Fruit fly (Drosophila melanogaster) whole organism, embryonic: Measurements from ENCODE around the gene CG11562.

Source experiments
- Aef1 ChIP-seq: fragments of 200-800 bp; sonication (Bioruptor generic); IDR thresholded peaks from 3 replicates; pipeline ENCODE4 v1.3.6; 2022; ENCODE audit warnings: missing biosample characterization, missing genetic modification characterization
- BtbVII ChIP-seq: fragments of 200-800 bp; sonication (Bioruptor generic); optimal IDR thresholded peaks from 3 replicates; lab custom pipeline; 2017; ENCODE audit warnings: missing biosample characterization, mild to moderate bottlenecking, missing genetic modification characterization
- CG10267 ChIP-seq: fragments of 200-800 bp; sonication (Bioruptor generic); optimal IDR thresholded peaks from 2 replicates; lab custom pipeline; 2018; ENCODE audit warnings: missing biosample characterization, mild to moderate bottlenecking, missing genetic modification characterization, moderate library complexity
- CG10274 ChIP-seq: fragments of 200-800 bp; sonication (Bioruptor generic); optimal IDR thresholded peaks from 3 replicates; lab custom pipeline; 2017; ENCODE audit warnings: missing biosample characterization, mild to moderate bottlenecking, missing genetic modification characterization
- CG10431 ChIP-seq: fragments of 200-800 bp; sonication (Bioruptor generic); optimal IDR thresholded peaks from 3 replicates; lab custom pipeline; 2018; ENCODE audit warnings: missing biosample characterization, mild to moderate bottlenecking, missing genetic modification characterization
- CG11247 ChIP-seq: fragments of 200-800 bp; sonication (Bioruptor generic); IDR thresholded peaks from 2 replicates; pipeline ENCODE4 v1.3.6; 2022; ENCODE audit warnings: missing biosample characterization, missing genetic modification characterization
- CG11560 ChIP-seq: fragments of 200-800 bp; sonication (Bioruptor generic); IDR thresholded peaks from 3 replicates; pipeline ENCODE4 v1.3.6; 2022; ENCODE audit warnings: missing biosample characterization, missing genetic modification characterization
- CG12104 ChIP-seq: fragments of 200-800 bp; sonication (Bioruptor generic); optimal IDR thresholded peaks from 3 replicates; lab custom pipeline; 2016; ENCODE audit warnings: missing biosample characterization, missing genetic modification characterization
- CG14710 ChIP-seq: fragments of 200-800 bp; sonication (Bioruptor generic); optimal IDR thresholded peaks from 3 replicates; lab custom pipeline; 2019; ENCODE audit warnings: missing biosample characterization, mild to moderate bottlenecking, missing genetic modification characterization, moderate library complexity
- CG14965 ChIP-seq: fragments of 200-800 bp; sonication (Bioruptor generic); optimal IDR thresholded peaks from 2 replicates; lab custom pipeline; 2016; ENCODE audit warnings: missing biosample characterization, missing genetic modification characterization, borderline replicate concordance
- CG17912 ChIP-seq: fragments of 200-800 bp; sonication (Bioruptor generic); optimal IDR thresholded peaks from 2 replicates; lab custom pipeline; 2018; ENCODE audit warnings: missing biosample characterization, mild to moderate bottlenecking, missing genetic modification characterization
- CG31388 ChIP-seq: fragments of 200-800 bp; sonication (Bioruptor generic); optimal IDR thresholded peaks from 2 replicates; lab custom pipeline; 2016; ENCODE audit warnings: missing biosample characterization, missing genetic modification characterization
- CG33213 ChIP-seq: fragments of 200-800 bp; sonication (Bioruptor generic); optimal IDR thresholded peaks from 3 replicates; lab custom pipeline; 2016; ENCODE audit warnings: missing biosample characterization, missing genetic modification characterization
- CG33557 ChIP-seq: fragments of 200-800 bp; sonication (Bioruptor generic); optimal IDR thresholded peaks from 2 replicates; lab custom pipeline; 2019; ENCODE audit warnings: missing biosample characterization, mild to moderate bottlenecking, missing genetic modification characterization, moderate library complexity
- CG3726 ChIP-seq: fragments of 200-800 bp; sonication (Bioruptor generic); IDR thresholded peaks from 3 replicates; pipeline ENCODE4, ENCODE4 v1.3.6; 2022; ENCODE audit warnings: missing biosample characterization, missing genetic modification characterization
- CG3995 ChIP-seq: fragments of 200-800 bp; sonication (Bioruptor generic); optimal IDR thresholded peaks from 3 replicates; lab custom pipeline; 2016; ENCODE audit warnings: missing biosample characterization, missing genetic modification characterization
- CG4282 ChIP-seq: fragments of 200-800 bp; sonication (Bioruptor generic); optimal IDR thresholded peaks from 2 replicates; lab custom pipeline; 2016; ENCODE audit warnings: missing biosample characterization, missing genetic modification characterization
- CG4617 ChIP-seq: fragments of 200-800 bp; sonication (Bioruptor generic); optimal IDR thresholded peaks from 3 replicates; lab custom pipeline; 2016; ENCODE audit warnings: missing biosample characterization, missing genetic modification characterization, borderline replicate concordance
- CG5245 ChIP-seq: fragments of 200-800 bp; sonication (Bioruptor generic); optimal IDR thresholded peaks from 3 replicates; lab custom pipeline; 2016; ENCODE audit warnings: missing biosample characterization, missing genetic modification characterization
- CG6813 ChIP-seq: fragments of 200-800 bp; sonication (Bioruptor generic); optimal IDR thresholded peaks from 2 replicates; lab custom pipeline; 2017; ENCODE audit warnings: missing biosample characterization, missing genetic modification characterization, mild to moderate bottlenecking, moderate library complexity, missing genetic modification reagents
- CG9609 ChIP-seq: fragments of 200-800 bp; sonication (Bioruptor generic); optimal IDR thresholded peaks from 3 replicates; lab custom pipeline; 2016; ENCODE audit warnings: missing biosample characterization, missing genetic modification characterization
- CG9797 ChIP-seq: fragments of 200-800 bp; sonication (Bioruptor generic); optimal IDR thresholded peaks from 3 replicates; lab custom pipeline; 2018; ENCODE audit warnings: missing biosample characterization, mild to moderate bottlenecking, missing genetic modification characterization
- CG9817 ChIP-seq: fragments of 200-800 bp; sonication (Bioruptor generic); optimal IDR thresholded peaks from 2 replicates; lab custom pipeline; 2018; ENCODE audit warnings: missing biosample characterization, mild to moderate bottlenecking, missing genetic modification characterization, moderate library complexity
- CHES-1-like ChIP-seq: fragments of 200-800 bp; sonication (Bioruptor generic); optimal IDR thresholded peaks from 2 replicates; lab custom pipeline; 2016; ENCODE audit warnings: missing biosample characterization, missing genetic modification characterization
- Dll ChIP-seq: fragments of 200-800 bp; sonication (Bioruptor generic); IDR thresholded peaks from 4 replicates; pipeline ENCODE4 v1.3.6; 2022; ENCODE audit warnings: missing biosample characterization, missing genetic modification characterization; ENCODE audit not compliant: partially characterized antibody
- Gsc ChIP-seq: fragments of 200-800 bp; sonication (Bioruptor generic); IDR thresholded peaks from 2 replicates; pipeline ENCODE4 v1.3.6; 2022; ENCODE audit warnings: missing biosample characterization, missing genetic modification characterization
- Hr3 ChIP-seq: fragments of 200-800 bp; sonication (Bioruptor generic); optimal IDR thresholded peaks from 3 replicates; lab custom pipeline; 2016; ENCODE audit warnings: missing biosample characterization, missing genetic modification characterization
- Hr39 ChIP-seq: fragments of >200 bp; optimal IDR thresholded peaks from 2 replicates; lab custom pipeline; 2017
- Med ChIP-seq: fragments of 200-800 bp; sonication (Bioruptor generic); peaks from one replicate; lab custom pipeline; 2016; ENCODE audit warnings: missing biosample characterization, missing genetic modification characterization, mild to moderate bottlenecking, inconsistent platforms, moderate library complexity
- Meics ChIP-seq: fragments of 200-800 bp; sonication (Bioruptor generic); optimal IDR thresholded peaks from 2 replicates; lab custom pipeline; 2017; ENCODE audit warnings: missing biosample characterization, mild to moderate bottlenecking, missing genetic modification characterization
- ato ChIP-seq: fragments of 200-800 bp; sonication (Bioruptor generic); IDR thresholded peaks from 2 replicates; pipeline ENCODE4 v1.3.6; 2022; ENCODE audit warnings: missing biosample characterization, missing genetic modification characterization; ENCODE audit not compliant: partially characterized antibody
- az2 ChIP-seq: fragments of 200-800 bp; sonication (Bioruptor generic); optimal IDR thresholded peaks from 3 replicates; lab custom pipeline; 2016; ENCODE audit warnings: missing biosample characterization, missing genetic modification characterization
- bab2 ChIP-seq: fragments of 200-800 bp; sonication (Bioruptor generic); optimal IDR thresholded peaks from 2 replicates; lab custom pipeline; 2016; ENCODE audit warnings: missing biosample characterization, missing genetic modification characterization
- bowl ChIP-seq: fragments of 200-800 bp; sonication (Bioruptor generic); IDR thresholded peaks from 2 replicates; pipeline ENCODE4 v1.3.6; 2022; ENCODE audit warnings: missing biosample characterization, missing genetic modification characterization
- cas ChIP-seq: fragments of 200-800 bp; sonication (Bioruptor generic); IDR thresholded peaks from 2 replicates; pipeline ENCODE4 v1.3.6; 2022; ENCODE audit warnings: missing biosample characterization, missing genetic modification characterization
- dimm ChIP-seq: fragments of 200-800 bp; sonication (Bioruptor generic); IDR thresholded peaks from 2 replicates; pipeline ENCODE4 v1.3.6; 2022; ENCODE audit warnings: missing biosample characterization, missing genetic modification characterization
- ems ChIP-seq: fragments of 200-800 bp; sonication (Bioruptor generic); optimal IDR thresholded peaks from 3 replicates; lab custom pipeline; 2016; ENCODE audit warnings: missing biosample characterization, missing genetic modification characterization
- gem ChIP-seq: fragments of 200-800 bp; sonication (Bioruptor generic); optimal IDR thresholded peaks from 2 replicates; lab custom pipeline; 2019; ENCODE audit warnings: missing biosample characterization, mild to moderate bottlenecking, missing genetic modification characterization, moderate library complexity
- lilli ChIP-seq: fragments of 200-800 bp; sonication (Bioruptor generic); optimal IDR thresholded peaks from 3 replicates; lab custom pipeline; 2016; ENCODE audit warnings: missing biosample characterization, missing genetic modification characterization
- pan ChIP-seq, 4 experiments: fragments of >200 bp in 3 of 4; fragments of 200-800 bp in 1 of 4; sonication (Bioruptor generic) in 1 of 4; optimal IDR thresholded peaks in 3 of 4; IDR thresholded peaks in 1 of 4; 2 replicates each; pipeline versions ENCODE4 v1.3.6 to Lab custom; 2017 to 2022; ENCODE audit warnings: missing biosample characterization in 2 of 4, missing genetic modification characterization in 2 of 4, mixed read lengths in 1 of 4
- pzg ChIP-seq: fragments of 200-800 bp; sonication (Bioruptor generic); optimal IDR thresholded peaks from 3 replicates; lab custom pipeline; 2018; ENCODE audit warnings: missing biosample characterization, mild to moderate bottlenecking, missing genetic modification characterization, moderate library complexity
- row ChIP-seq: fragments of 200-800 bp; sonication (Bioruptor generic); IDR thresholded peaks from 3 replicates; pipeline ENCODE4 v1.3.6; 2022; ENCODE audit warnings: missing biosample characterization, missing genetic modification characterization
- sens ChIP-seq: fragments of 200-800 bp; sonication (Bioruptor generic); peaks from one replicate; lab custom pipeline; 2016; ENCODE audit warnings: missing biosample characterization, missing genetic modification characterization
- sisA ChIP-seq: fragments of 200-800 bp; sonication (Bioruptor generic); IDR thresholded peaks from 2 replicates; pipeline ENCODE4 v1.3.6; 2022; ENCODE audit warnings: missing biosample characterization, missing genetic modification characterization
- sr ChIP-seq: fragments of 200-800 bp; sonication (Bioruptor generic); IDR thresholded peaks from 3 replicates; pipeline ENCODE4 v1.3.6; 2022; ENCODE audit warnings: missing biosample characterization, missing genetic modification characterization
- unc-4 ChIP-seq: fragments of 200-800 bp; sonication (Bioruptor generic); IDR thresholded peaks from 2 replicates; pipeline ENCODE4 v1.3.6; 2022; ENCODE audit warnings: missing biosample characterization, missing genetic modification characterization; ENCODE audit not compliant: partially characterized antibody
- usp ChIP-seq: fragments of >200 bp; optimal IDR thresholded peaks from 2 replicates; lab custom pipeline; 2017; ENCODE audit warnings: missing biosample characterization, missing genetic modification characterization
- vnd ChIP-seq: fragments of 200-800 bp; sonication (Bioruptor generic); IDR thresholded peaks from 3 replicates; pipeline ENCODE4 v1.3.6; 2022; ENCODE audit warnings: missing biosample characterization, missing genetic modification characterization; ENCODE audit not compliant: partially characterized antibody
- zen ChIP-seq: fragments of 200-800 bp; sonication (Bioruptor generic); optimal IDR thresholded peaks from 3 replicates; lab custom pipeline; 2018; ENCODE audit warnings: missing biosample characterization, mild to moderate bottlenecking, missing genetic modification characterization, moderate library complexity

The CG11562 gene

DNA sequence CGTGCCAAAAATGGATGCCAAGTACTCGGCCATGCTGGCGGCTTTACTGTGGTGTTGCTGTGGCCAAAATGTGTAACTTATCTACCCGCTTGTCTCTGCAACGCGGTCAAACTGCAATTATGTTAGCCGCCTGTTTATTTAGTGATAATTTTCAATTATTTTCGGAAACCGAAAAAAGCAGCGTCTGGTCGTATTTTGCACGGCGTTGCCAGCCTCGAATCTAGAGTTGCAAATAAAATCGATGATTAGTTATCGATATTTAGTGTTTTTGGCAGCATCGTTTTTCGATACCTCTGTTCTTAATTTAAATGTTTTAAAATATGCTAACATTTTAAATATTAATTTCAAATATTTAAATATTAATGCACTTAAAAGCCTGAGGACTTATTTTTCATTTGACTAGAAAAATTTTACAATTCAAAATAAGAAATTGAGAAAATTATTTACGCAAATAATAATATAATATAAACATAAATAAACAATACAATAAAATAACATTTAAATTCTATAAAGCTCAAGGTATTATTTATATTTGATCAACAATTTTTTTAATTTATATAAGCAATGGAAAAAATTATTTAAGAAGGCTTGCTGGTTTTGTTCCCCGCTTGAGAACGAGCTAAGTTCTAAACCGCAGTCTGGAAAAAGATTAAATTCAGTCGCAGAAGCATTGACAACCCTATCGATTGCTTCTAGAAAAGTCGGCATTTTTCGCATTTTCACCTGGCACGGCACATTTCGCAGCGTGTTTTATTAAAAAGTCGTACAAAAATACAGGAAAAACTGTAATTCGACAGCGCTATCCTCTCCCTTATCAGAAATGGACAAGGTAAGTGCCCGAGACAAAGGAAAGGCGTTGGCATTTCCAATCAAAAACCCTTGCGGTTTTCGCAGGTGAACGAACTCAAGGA is 2.5 kb downstream of the CG11562 start, which contains the start of the genes U2af38 and Stip1 (continued):
- TF ChIP-seq Gsc (GFP tag; lab: Robert Waterston, UW) = no peak
- TF ChIP-seq CG4617 (GFP tag; lab: Kevin White, UChicago) = peak; percentile 51
- no peak for TF ChIP-seq ato (GFP tag; lab: Robert Waterston, UW)
- TF ChIP-seq ems (GFP tag; lab: Kevin White, UChicago) = no peak
- TF ChIP-seq az2 (GFP tag; lab: Kevin White, UChicago) = peak; percentile 1
- TF ChIP-seq CG14965 = no peak
- no peak for TF ChIP-seq cas (GFP tag; lab: Robert Waterston, UW)
- no peak for TF ChIP-seq usp (GFP tag; lab: Kevin White, UChicago)
- peak; percentile 87 for TF ChIP-seq CG14710 (tag; lab: Kevin White, UChicago)
- no peak for TF ChIP-seq CG4282 (GFP tag; lab: Kevin White, UChicago)
- TF ChIP-seq row = peak; percentile 58
- TF ChIP-seq Hr3 (GFP tag; lab: Kevin White, UChicago) = peak; percentile 8
- TF ChIP-seq CG11247 (GFP tag; lab: Robert Waterston, UW) = no peak
- no peak for TF ChIP-seq sr (GFP tag; lab: Robert Waterston, UW)
- peak; percentile 58; the same call in 1 of the 3 replicates for TF ChIP-seq vnd (GFP tag; lab: Robert Waterston, UW)
- TF ChIP-seq CG33557 (GFP tag; lab: Kevin White, UChicago) = no peak
- TF ChIP-seq CG3726 = no peak
- peak; percentile 14 for TF ChIP-seq lilli
- no peak for TF ChIP-seq CHES-1-like (GFP tag; lab: Kevin White, UChicago)
- TF ChIP-seq sisA (GFP tag; lab: Robert Waterston, UW) = no peak
- no peak for TF ChIP-seq CG10274
- no peak for TF ChIP-seq pan (optimal IDR thresholded peaks at IDR 0.05; lab: Kevin White, UChicago)
- no peak for TF ChIP-seq pan (GFP tag; optimal IDR thresholded peaks at IDR 0.05 in 1 of 2, IDR thresholded peaks at IDR 0.05 in 1 of 2)
- TF ChIP-seq dimm = no peak
- TF ChIP-seq CG17912 = no peak
- no peak for TF ChIP-seq CG5245
- no peak for TF ChIP-seq CG12104 (GFP tag; lab: Kevin White, UChicago)
- no peak for TF ChIP-seq zen (tag; lab: Kevin White, UChicago)
- TF ChIP-seq unc-4 = peak; percentile 76
- TF ChIP-seq Med = peak; percentile 73
- TF ChIP-seq CG3995 (GFP tag; lab: Kevin White, UChicago) = no peak
- peak; percentile 61 for TF ChIP-seq pzg (GFP tag; lab: Kevin White, UChicago)
- TF ChIP-seq CG10267 (tag; lab: Kevin White, UChicago) = peak; percentile 85
- no peak for TF ChIP-seq Hr39 (lab: Kevin White, UChicago)
- peak; percentile 24 for TF ChIP-seq sens (GFP tag; lab: Kevin White, UChicago)
- TF ChIP-seq Meics (GFP tag; lab: Kevin White, UChicago) = no peak
- TF ChIP-seq bowl (GFP tag; lab: Robert Waterston, UW) = no peak
- TF ChIP-seq BtbVII = no peak
- TF ChIP-seq CG9797 (GFP tag; lab: Kevin White, UChicago) = peak; percentile 38
- peak; percentile 10 for TF ChIP-seq CG9817 (tag; lab: Kevin White, UChicago)
- TF ChIP-seq CG11560 (tag; lab: Robert Waterston, UW) = no peak
- TF ChIP-seq CG9609 (GFP tag; lab: Kevin White, UChicago) = no peak
- no peak for TF ChIP-seq Aef1 (GFP tag; lab: Robert Waterston, UW)
- TF ChIP-seq bab2 (GFP tag; lab: Kevin White, UChicago) = no peak
- TF ChIP-seq CG6813 = no peak
- TF ChIP-seq CG33213 (GFP tag; lab: Kevin White, UChicago) = no peak
- TF ChIP-seq gem = peak; percentile 50
- TF ChIP-seq Dll (GFP tag; lab: Robert Waterston, UW) = peak; percentile 82
- TF ChIP-seq CG10431 (GFP tag; lab: Kevin White, UChicago) = no peak
- TF ChIP-seq CG31388 (GFP tag; lab: Kevin White, UChicago) = no peak
